Fruit fly (Drosophila melanogaster): ENCODE results near the gene CG14132.

Gene CG14132

DNA sequence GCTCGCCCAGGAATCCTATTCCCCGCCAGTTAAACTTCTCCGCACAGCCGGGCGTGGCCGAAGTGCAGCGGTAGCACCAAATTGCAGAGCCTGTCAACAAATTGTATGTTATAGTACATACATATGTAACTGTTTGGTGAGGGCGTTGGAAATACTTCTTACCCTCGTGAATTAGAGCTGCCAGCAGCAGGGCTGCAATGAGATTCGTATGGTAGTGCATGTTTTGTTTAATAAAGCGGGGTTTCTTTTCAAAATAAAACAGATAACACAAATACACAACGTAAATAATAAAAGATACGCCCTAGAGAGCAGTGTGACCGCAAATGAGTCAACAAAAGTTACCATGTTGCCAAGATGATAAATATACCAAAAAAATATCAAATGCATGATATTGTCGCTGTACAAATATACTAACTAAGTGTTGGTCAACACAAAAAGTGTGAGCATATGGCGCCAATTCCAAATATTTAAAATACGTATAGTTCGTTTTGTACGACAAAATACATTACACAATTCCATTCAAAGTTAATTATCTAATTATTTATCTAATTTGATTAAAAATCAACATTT, 3.9 kb downstream of the CG14132 start, which contains the start of gene crim (continued):
- TF ChIP-seq CG33213 (GFP tag; optimal IDR thresholded peaks at IDR 0.05) (peak; percentile 53), unpg (GFP tag; optimal IDR thresholded peaks at IDR 0.05) (peak; percentile 3), scrt (GFP tag; optimal IDR thresholded peaks at IDR 0.05) (peak; percentile 3), E2f1 (GFP tag; IDR thresholded peaks at IDR 0.05) (no peak), trem (tag; optimal IDR thresholded peaks at IDR 0.05) (peak; percentile 62), CG2116 (GFP tag; optimal IDR thresholded peaks at IDR 0.05) (peak; percentile 32), en (GFP tag; optimal IDR thresholded peaks at IDR 0.05) (no peak), phol (tag; optimal IDR thresholded peaks at IDR 0.05) (peak; percentile 42), nmo (GFP tag; optimal IDR thresholded peaks at IDR 0.05) (peak; percentile 33), Mad (GFP tag; optimal IDR thresholded peaks at IDR 0.05) (no peak), CG15601 (tag; optimal IDR thresholded peaks at IDR 0.05) (peak; percentile 16), Hmr (GFP tag; optimal IDR thresholded peaks at IDR 0.05) (peak; percentile 49), sens (GFP tag) (peak; percentile 25), CTCF (GFP tag; optimal IDR thresholded peaks at IDR 0.05) (peak; percentile 18), pzg (GFP tag; optimal IDR thresholded peaks at IDR 0.05) (peak; percentile 96), Doc2 (GFP tag; IDR thresholded peaks at IDR 0.05) (no peak), repo (GFP tag; optimal IDR thresholded peaks at IDR 0.05) (no peak), CG11560 (tag; IDR thresholded peaks at IDR 0.05) (no peak), HLH3B (GFP tag; IDR thresholded peaks at IDR 0.05) (no peak), CG3847 (GFP tag; IDR thresholded peaks at IDR 0.05) (0 out of 2 replicates have a peak, but pooled peaks have one; percentile 39), row (GFP tag; IDR thresholded peaks at IDR 0.05) (peak; percentile 12; the same call in 1 of the 3 replicates), CoRest (tag; optimal IDR thresholded peaks at IDR 0.05) (peak; percentile 17), CG10267 (tag; optimal IDR thresholded peaks at IDR 0.05) (peak; percentile 97), CG4328 (GFP tag; optimal IDR thresholded peaks at IDR 0.05) (peak; percentile 7), CG2120 (GFP tag; optimal IDR thresholded peaks at IDR 0.05) (peak; percentile 13), zen2 (GFP tag; IDR thresholded peaks at IDR 0.05; ENCODE audit: partially characterized antibody) (no peak), CG30403 (GFP tag; optimal IDR thresholded peaks at IDR 0.05) (peak; percentile 12), CG17328 (GFP tag; IDR thresholded peaks at IDR 0.05) (no peak), CG9215 (GFP tag; IDR thresholded peaks at IDR 0.05) (no peak), Ets97D (GFP tag; optimal IDR thresholded peaks at IDR 0.05) (peak; percentile 59), ci (GFP tag; IDR thresholded peaks at IDR 0.05) (peak; percentile 23; the same call in 1 of the 3 replicates), YL-1 (GFP tag; optimal IDR thresholded peaks at IDR 0.05) (peak; percentile 87), CG12071 (GFP tag; optimal IDR thresholded peaks at IDR 0.05) (no peak), CG30020 (tag; optimal IDR thresholded peaks at IDR 0.05) (peak; percentile 21)

DNA sequence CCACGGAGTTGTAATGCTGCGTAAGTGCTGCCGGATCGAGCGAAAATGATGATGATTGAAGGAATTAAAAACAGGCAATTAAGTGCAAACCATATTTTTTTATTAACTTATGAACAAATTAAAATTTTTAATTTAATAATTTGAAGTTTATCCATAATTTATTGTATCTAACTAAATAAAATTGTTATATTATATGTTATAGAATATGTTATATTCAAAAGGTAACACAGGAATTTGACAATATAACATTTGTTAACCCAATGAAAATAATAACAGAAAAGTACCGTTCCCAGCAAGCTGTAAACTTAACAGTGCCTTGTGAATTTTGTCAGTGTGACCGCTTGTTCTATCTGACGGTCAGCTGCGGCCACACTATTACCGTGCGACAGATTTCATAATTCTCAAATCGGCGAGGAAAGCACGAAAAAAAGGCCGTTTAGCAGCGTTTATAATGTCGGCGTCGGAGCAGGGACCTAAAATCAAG, 6.4 kb downstream of the CG14132 start, which contains the start of the genes Ccdc56 and mtTFB1:
Gene Ccdc56 (plus strand): TSS at position 347 of the 484 bp plus-strand sequence.
Gene mtTFB1 (plus strand): TSS at position 347 of the 484 bp plus-strand sequence.
- TF ChIP-seq sd (tag; optimal IDR thresholded peaks at IDR 0.05) (no peak), CG1529 (GFP tag; optimal IDR thresholded peaks at IDR 0.05) (no peak), Six4 (GFP tag; optimal IDR thresholded peaks at IDR 0.05) (no peak), Sox102F (GFP tag; optimal IDR thresholded peaks at IDR 0.05) (no peak), pb (GFP tag; optimal IDR thresholded peaks at IDR 0.05) (no peak), Hand (GFP tag; optimal IDR thresholded peaks at IDR 0.05) (no peak), dati (GFP tag; IDR thresholded peaks at IDR 0.05) (no peak), CG8388 (GFP tag; optimal IDR thresholded peaks at IDR 0.05) (no peak), CG6683 (GFP tag; optimal IDR thresholded peaks at IDR 0.05) (no peak), BtbVII (GFP tag; optimal IDR thresholded peaks at IDR 0.05) (no peak), ac (GFP tag; optimal IDR thresholded peaks at IDR 0.05) (no peak), gro (GFP tag; optimal IDR thresholded peaks at IDR 0.05) (no peak), CG17568 (GFP tag; optimal IDR thresholded peaks at IDR 0.05) (no peak), ssp (GFP tag; IDR thresholded peaks at IDR 0.05) (no peak), CG31224 (GFP tag; IDR thresholded peaks at IDR 0.05) (no peak), ci (GFP tag; IDR thresholded peaks at IDR 0.05) (0 out of 3 replicates have a peak, but pooled peaks have one; percentile 39), Meics (GFP tag; optimal IDR thresholded peaks at IDR 0.05) (no peak), CG16815 (GFP tag; optimal IDR thresholded peaks at IDR 0.05) (no peak), cwo (GFP tag; optimal IDR thresholded peaks at IDR 0.05) (no peak)

Measured in whole organism, embryonic.